Worm (Caenorhabditis elegans) whole organism, late embryonic: ENCODE data around the gene D1086.12.

Experiments used
- C08G9.2 ChIP-seq: sonication (generic microtip); optimal IDR thresholded peaks from 2 replicates; lab custom pipeline; 2016; ENCODE audit warnings: mild to moderate bottlenecking, missing genetic modification characterization, moderate library complexity, missing compliant biosample characterization
- C38D4.7 ChIP-seq: fragments of 200-800 bp; sonication (Bioruptor generic); optimal IDR thresholded peaks from 2 replicates; lab custom pipeline; 2018; ENCODE audit warnings: mild to moderate bottlenecking, missing genetic modification characterization, moderate library complexity, missing compliant biosample characterization
- F13H6.1 ChIP-seq: sonication (generic microtip); optimal IDR thresholded peaks from 2 replicates; lab custom pipeline; 2016; ENCODE audit warnings: missing genetic modification characterization, missing compliant biosample characterization
- K02D7.2 ChIP-seq: sonication (generic microtip); optimal IDR thresholded peaks from 2 replicates; lab custom pipeline; 2017; ENCODE audit warnings: mild to moderate bottlenecking, missing genetic modification characterization, missing compliant biosample characterization
- T23F11.4 ChIP-seq: fragments of 200-800 bp; sonication (Bioruptor generic); optimal IDR thresholded peaks from 2 replicates; lab custom pipeline; 2018; ENCODE audit warnings: mild to moderate bottlenecking, missing genetic modification characterization, missing compliant biosample characterization
- ahr-1 ChIP-seq: sonication (generic microtip); optimal IDR thresholded peaks from 2 replicates; lab custom pipeline; 2016; ENCODE audit warnings: missing genetic modification characterization, missing compliant biosample characterization
- ama-1 ChIP-seq: fragments of 150-350 bp; optimal IDR thresholded peaks from 2 replicates; lab custom pipeline; 2014
- ceh-18 ChIP-seq: sonication (generic microtip); optimal IDR thresholded peaks from 2 replicates; lab custom pipeline; 2016; ENCODE audit warnings: missing genetic modification characterization, missing compliant biosample characterization
- ceh-24 ChIP-seq: sonication (generic microtip); optimal IDR thresholded peaks from 2 replicates; lab custom pipeline; 2016; ENCODE audit warnings: mild to moderate bottlenecking, missing genetic modification characterization, missing compliant biosample characterization
- ceh-31 ChIP-seq: sonication (generic microtip); optimal IDR thresholded peaks from 2 replicates; lab custom pipeline; 2016; ENCODE audit warnings: missing genetic modification characterization, missing compliant biosample characterization
- ceh-48 ChIP-seq: sonication (generic microtip); optimal IDR thresholded peaks from 2 replicates; lab custom pipeline; 2016; ENCODE audit warnings: missing genetic modification characterization, inconsistent platforms, missing compliant biosample characterization
- ceh-6 ChIP-seq: fragments of 200-800 bp; sonication (Bioruptor generic); optimal IDR thresholded peaks from 2 replicates; lab custom pipeline; 2018; ENCODE audit warnings: mild to moderate bottlenecking, missing genetic modification characterization, missing compliant biosample characterization
- ceh-9 ChIP-seq: sonication (generic microtip); optimal IDR thresholded peaks from 2 replicates; lab custom pipeline; 2016; ENCODE audit warnings: mild to moderate bottlenecking, missing genetic modification characterization, inconsistent platforms, missing compliant biosample characterization
- che-1 ChIP-seq: sonication (generic microtip); optimal IDR thresholded peaks from 2 replicates; lab custom pipeline; 2016; ENCODE audit warnings: mild to moderate bottlenecking, missing genetic modification characterization, missing compliant biosample characterization
- dve-1 ChIP-seq: sonication (generic microtip); optimal IDR thresholded peaks from 2 replicates; lab custom pipeline; 2017; ENCODE audit warnings: antibody characterized with exemption, mild to moderate bottlenecking, missing genetic modification characterization, missing compliant biosample characterization
- elt-2 ChIP-seq: sonication (generic microtip); optimal IDR thresholded peaks from 2 replicates; lab custom pipeline; 2016; ENCODE audit warnings: missing genetic modification reagents, missing genetic modification characterization, missing compliant biosample characterization
- ets-4 ChIP-seq: sonication (generic microtip); optimal IDR thresholded peaks from 2 replicates; lab custom pipeline; 2016; ENCODE audit warnings: missing genetic modification characterization, missing compliant biosample characterization
- gmeb-2 ChIP-seq: sonication (generic microtip); optimal IDR thresholded peaks from 2 replicates; lab custom pipeline; 2016; ENCODE audit warnings: missing genetic modification characterization, inconsistent platforms, missing compliant biosample characterization
- hlh-13 ChIP-seq: fragments of 200-800 bp; sonication (Bioruptor generic); optimal IDR thresholded peaks from 2 replicates; lab custom pipeline; 2018; ENCODE audit warnings: mild to moderate bottlenecking, missing genetic modification characterization, missing compliant biosample characterization
- hlh-30 ChIP-seq: sonication (generic microtip); optimal IDR thresholded peaks from 2 replicates; lab custom pipeline; 2017; ENCODE audit warnings: antibody characterized with exemption, missing genetic modification characterization, missing compliant biosample characterization; ENCODE audit not compliant: insufficient read depth
- hlh-6 ChIP-seq: sonication (generic microtip); optimal IDR thresholded peaks from 2 replicates; lab custom pipeline; 2016; ENCODE audit warnings: missing genotype, missing genetic modification characterization, missing compliant biosample characterization
- mec-3 ChIP-seq: sonication (generic microtip); optimal IDR thresholded peaks from 2 replicates; lab custom pipeline; 2016; ENCODE audit warnings: borderline replicate concordance, missing genetic modification characterization, missing compliant biosample characterization
- nfya-1 ChIP-seq: sonication (generic microtip); optimal IDR thresholded peaks from 2 replicates; lab custom pipeline; 2017; ENCODE audit warnings: missing genetic modification characterization, mild to moderate bottlenecking, missing compliant biosample characterization, antibody characterized with exemption, moderate library complexity
- nhr-11 ChIP-seq: fragments of 150-350 bp; optimal IDR thresholded peaks from 2 replicates; lab custom pipeline; 2014; ENCODE audit warnings: missing biosample characterization, missing genetic modification characterization
- nhr-232 ChIP-seq: sonication (generic microtip); optimal IDR thresholded peaks from 2 replicates; lab custom pipeline; 2016; ENCODE audit warnings: missing genetic modification characterization, missing compliant biosample characterization
- odd-2 ChIP-seq: sonication (generic microtip); optimal IDR thresholded peaks from 2 replicates; lab custom pipeline; 2017; ENCODE audit warnings: antibody characterized with exemption, mild to moderate bottlenecking, missing genetic modification characterization, missing compliant biosample characterization
- pat-9 ChIP-seq: fragments of 200-800 bp; sonication (Bioruptor generic); optimal IDR thresholded peaks from 2 replicates; lab custom pipeline; 2018; ENCODE audit warnings: mild to moderate bottlenecking, missing genetic modification characterization, moderate library complexity, missing compliant biosample characterization
- pha-2 ChIP-seq: sonication (generic microtip); optimal IDR thresholded peaks from 2 replicates; lab custom pipeline; 2017; ENCODE audit warnings: mild to moderate bottlenecking, missing genetic modification characterization, missing compliant biosample characterization
- sdc-2 ChIP-seq: sonication (generic microtip); optimal IDR thresholded peaks from 2 replicates; lab custom pipeline; 2016; ENCODE audit warnings: missing genotype, missing genetic modification characterization, missing compliant biosample characterization
- sox-2 ChIP-seq: fragments of 200-800 bp; sonication (Bioruptor generic); IDR thresholded peaks from 2 replicates; pipeline ENCODE4 v1.3.6; 2022; ENCODE audit warnings: missing genetic modification reagents, missing genetic modification characterization, missing compliant biosample characterization
- sox-4 ChIP-seq: sonication (generic microtip); optimal IDR thresholded peaks from 2 replicates; lab custom pipeline; 2017; ENCODE audit warnings: mild to moderate bottlenecking, missing genetic modification characterization, inconsistent platforms, missing compliant biosample characterization
- syd-9 ChIP-seq: sonication (generic microtip); optimal IDR thresholded peaks from 2 replicates; lab custom pipeline; 2016; ENCODE audit warnings: mild to moderate bottlenecking, missing genetic modification characterization, moderate library complexity, missing compliant biosample characterization
- unc-55 ChIP-seq: sonication (generic microtip); optimal IDR thresholded peaks from 2 replicates; lab custom pipeline; 2017; ENCODE audit warnings: missing biosample characterization, missing genetic modification reagents, missing genetic modification characterization
- unc-86 ChIP-seq: sonication (generic microtip); optimal IDR thresholded peaks from 2 replicates; lab custom pipeline; 2016; ENCODE audit warnings: missing genetic modification characterization, missing compliant biosample characterization
- ztf-16 ChIP-seq: sonication (generic microtip); optimal IDR thresholded peaks from 2 replicates; lab custom pipeline; 2017; ENCODE audit warnings: missing genetic modification characterization, missing compliant biosample characterization

D1086.12 gene

ce11 chrV:14063980-14064379 lies 37.0 kb upstream of the D1086.12 start:
- TF ChIP-seq ceh-9 (tag; lab: Kevin White, UChicago): no peak
- TF ChIP-seq ets-4 (tag; lab: Kevin White, UChicago): no peak
- peak; percentile 94 for TF ChIP-seq nfya-1 (tag; lab: Kevin White, UChicago)
- TF ChIP-seq, all 69 proteins: peak for 1

- TF ChIP-seq pat-9 (tag; lab: Kevin White, UChicago) (no peak), pha-2 (tag; lab: Kevin White, UChicago) (no peak), hlh-13 (no peak), ceh-24 (tag; lab: Kevin White, UChicago) (no peak), K02D7.2 (tag; lab: Kevin White, UChicago) (no peak), gmeb-2 (no peak), ztf-16 (no peak), ceh-9 (tag; lab: Kevin White, UChicago) (no peak), sox-4 (tag; lab: Kevin White, UChicago) (no peak), ahr-1 (tag; lab: Kevin White, UChicago) (no peak), ceh-31 (tag; lab: Kevin White, UChicago) (no peak), mec-3 (tag; lab: Kevin White, UChicago) (no peak), odd-2 (tag; lab: Kevin White, UChicago) (no peak), F13H6.1 (tag; lab: Kevin White, UChicago) (no peak), ceh-48 (tag; lab: Kevin White, UChicago) (no peak), unc-86 (no peak), T23F11.4 (no peak)
- TF ChIP-seq, all 69 proteins: peak for 0
Observed at ce11 chrV:14064422-14064821, 36.6 kb upstream of the D1086.12 start, which contains the start of gene D1086.21. TSS of gene D1086.21 (plus strand) at chrV:14064722.

DNA sequence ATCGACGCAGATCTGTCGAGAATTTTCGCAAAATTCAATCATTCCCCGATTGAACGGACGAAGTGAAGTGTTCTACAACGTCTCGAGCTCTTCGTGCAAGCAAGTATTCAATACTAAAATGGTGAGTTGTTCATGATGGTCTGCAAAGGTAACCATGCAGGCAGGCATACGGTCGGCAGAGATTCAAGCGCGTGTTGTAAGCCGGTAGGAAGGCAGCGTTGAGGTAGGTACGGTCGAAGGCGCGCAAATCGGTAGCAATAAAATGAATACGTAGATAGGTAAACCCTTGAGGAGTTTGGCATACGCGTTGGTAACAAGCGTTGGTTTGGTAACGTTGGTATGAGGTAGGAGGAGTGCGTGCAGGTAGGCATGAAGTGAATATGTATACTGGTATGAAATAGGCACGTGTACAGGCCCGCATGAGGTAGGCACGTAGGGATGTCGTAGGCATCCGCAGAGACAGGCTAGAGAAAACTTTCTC lies 33.1 kb upstream of the D1086.12 start, which contains the start of gene D1086.17:
Gene D1086.17 (plus strand): TSS at position 51 of the 481 bp plus-strand sequence.
- TF ChIP-seq sdc-2 (tag; lab: Kevin White, UChicago) (no peak), hlh-6 (tag; lab: Kevin White, UChicago) (no peak), elt-2 (tag; lab: Kevin White, UChicago) (no peak), nhr-232 (tag; lab: Kevin White, UChicago) (no peak), sox-2 (GFP tag; lab: Robert Waterston, UW) (no peak), pha-2 (tag; lab: Kevin White, UChicago) (no peak), F13H6.1 (tag; lab: Kevin White, UChicago) (no peak), dve-1 (no peak), syd-9 (tag; lab: Kevin White, UChicago) (no peak), ceh-24 (tag; lab: Kevin White, UChicago) (no peak)

DNA sequence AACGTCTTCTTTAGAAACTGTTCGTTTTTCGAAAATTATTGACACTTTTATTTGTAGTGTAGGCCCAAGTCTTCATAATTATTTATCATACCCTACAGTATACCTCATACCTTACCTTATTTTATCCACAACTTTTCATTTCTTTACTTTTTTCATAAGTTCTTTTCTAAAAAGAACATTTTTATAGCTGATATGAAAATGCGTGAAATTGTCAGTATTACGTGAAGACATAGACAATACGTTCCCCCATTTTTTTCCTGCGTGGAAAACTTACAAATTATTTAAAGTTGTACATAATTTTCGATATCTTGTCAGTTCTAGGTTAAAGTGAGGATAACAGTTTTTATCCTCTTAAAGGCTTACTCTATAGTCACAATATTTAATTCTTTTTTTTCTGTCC lies 31.1 kb upstream of the D1086.12 start:
- TF ChIP-seq ceh-18 (tag; lab: Kevin White, UChicago): no peak
- TF ChIP-seq unc-55 (GFP tag; lab: Kevin White, UChicago): no peak
- TF ChIP-seq ama-1 (lab: Kevin White, UChicago): no peak
- TF ChIP-seq gmeb-2: no peak
- no peak for TF ChIP-seq nhr-11 (tag; lab: Kevin White, UChicago)

DNA sequence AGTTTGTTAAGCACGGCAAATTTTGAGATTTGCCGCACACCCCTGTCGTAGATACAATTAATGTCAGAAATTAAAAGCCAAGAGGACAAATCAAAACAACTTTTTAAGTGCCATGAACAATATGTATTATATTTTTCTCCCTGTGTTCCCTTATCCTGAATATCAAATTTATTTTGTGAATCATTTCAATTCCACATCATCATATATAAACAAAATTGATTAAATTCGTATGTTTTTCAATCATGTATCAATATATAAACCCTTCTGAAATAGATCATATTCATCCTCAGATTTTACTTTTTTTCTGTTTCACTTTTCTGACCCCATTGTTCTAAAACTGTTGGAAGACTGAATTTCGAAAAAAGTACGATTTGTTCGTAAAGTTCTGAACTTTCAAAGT lies 26.8 kb upstream of the D1086.12 start, which contains the start of gene D1086.11:
Gene D1086.11 (plus strand): TSS at position 301 of the 400 bp plus-strand sequence.
- TF ChIP-seq K02D7.2 (tag; lab: Kevin White, UChicago): no peak
- TF ChIP-seq sdc-2 (tag; lab: Kevin White, UChicago): no peak
- TF ChIP-seq, all 69 proteins: peak for 0

ce11 chrV:14079501-14079900 lies 21.5 kb upstream of the D1086.12 start, which contains the start of gene D1086.6:
TSS of gene D1086.6 (plus strand) at chrV:14079801.
- TF ChIP-seq che-1 (no peak), ceh-31 (tag; lab: Kevin White, UChicago) (no peak), C08G9.2 (no peak), gmeb-2 (no peak), C38D4.7 (GFP tag; lab: Kevin White, UChicago) (no peak), ceh-6 (GFP tag; lab: Kevin White, UChicago) (no peak), nhr-232 (tag; lab: Kevin White, UChicago) (no peak), hlh-30 (tag; lab: Kevin White, UChicago) (no peak), unc-55 (GFP tag; lab: Kevin White, UChicago) (no peak), dve-1 (no peak), odd-2 (tag; lab: Kevin White, UChicago) (no peak)
- TF ChIP-seq, all 69 proteins: peak for 0
